Worm (Caenorhabditis elegans): ENCODE results near the gene R160.3.

- TF ChIP-seq flt-1 (GFP tag; IDR thresholded peaks at IDR 0.05) (no peak), T22C8.4 (GFP tag; IDR thresholded peaks at IDR 0.05) (no peak), cog-1 (tag; optimal IDR thresholded peaks at IDR 0.05) (no peak), klf-2 (GFP tag; conservative IDR thresholded peaks at IDR 0.05) (no peak), ztf-29 (GFP tag; IDR thresholded peaks at IDR 0.05) (no peak), med-1 (GFP tag; optimal IDR thresholded peaks at IDR 0.05; ENCODE audit: insufficient read depth) (no peak)
Observed at ce11 chrX:4373123-4373522, 7.0 kb upstream of the R160.3 start, which contains the start of gene R160.6.

Data from whole organism, midembryonic.